Fruit fly (Drosophila melanogaster) whole organism, wandering third instar larva: Measurements from ENCODE around the gene Dora.

Source experiments
- Rel ChIP-seq, 2 experiments: fragments of 200-800 bp; sonication (Bioruptor generic) in 1 of 2; optimal IDR thresholded peaks; 2 replicates in 1 of 2; 3 replicates in 1 of 2; lab custom pipeline; 2016 to 2019; ENCODE audit warnings: mild to moderate bottlenecking in 2 of 2, missing biosample characterization in 2 of 2, missing genetic modification characterization in 2 of 2, moderate library complexity in 1 of 2
- fru ChIP-seq: fragments of 200-800 bp; sonication (Bioruptor generic); optimal IDR thresholded peaks from 3 replicates; lab custom pipeline; 2016; ENCODE audit warnings: missing biosample characterization, mild to moderate bottlenecking, missing genetic modification characterization
- lola ChIP-seq: fragments of >200 bp; optimal IDR thresholded peaks from 2 replicates; lab custom pipeline; 2017; ENCODE audit warnings: missing biosample characterization, missing genetic modification characterization
- pan ChIP-seq: fragments of >200 bp; optimal IDR thresholded peaks from 2 replicates; lab custom pipeline; 2017
- psq ChIP-seq: fragments of 200-800 bp; sonication (Bioruptor generic); optimal IDR thresholded peaks from 3 replicates; lab custom pipeline; 2017; ENCODE audit warnings: missing biosample characterization, mild to moderate bottlenecking, missing genetic modification characterization, moderate library complexity

DNA sequence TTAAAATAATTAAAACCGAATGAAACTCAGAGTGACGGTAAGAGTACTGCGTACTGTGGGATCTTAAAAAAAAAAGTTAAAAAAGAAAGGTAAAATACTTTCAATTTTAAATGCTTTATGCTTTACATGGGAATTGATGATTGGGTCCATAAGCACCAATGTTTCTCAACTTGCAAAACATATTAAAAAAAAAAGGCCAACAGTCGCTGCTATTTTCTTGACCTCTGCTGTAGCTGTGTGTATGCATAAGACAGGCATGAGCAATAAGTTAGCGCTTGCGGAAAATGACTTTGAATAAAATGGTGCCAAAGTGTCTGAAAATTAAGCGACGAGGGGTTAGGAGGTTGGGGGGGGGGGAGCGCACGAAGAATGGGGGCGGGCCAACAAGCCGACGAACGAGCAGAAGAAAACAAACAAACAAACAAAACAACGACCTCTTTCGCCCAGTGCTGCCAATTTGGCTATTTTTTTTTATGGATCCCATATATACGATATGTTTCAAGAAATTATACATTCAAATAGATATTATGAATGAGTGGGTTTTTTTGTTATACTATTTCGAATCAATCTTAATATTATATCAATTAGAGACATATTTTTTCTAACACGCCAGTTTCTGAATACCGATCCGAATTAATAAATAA, 5.9 kb downstream of the Dora start:
- TF ChIP-seq lola (GFP tag; lab: Kevin White, UChicago) (no peak), Rel (GFP tag; optimal IDR thresholded peaks at IDR 0.05; lab: Kevin White, UChicago) (no peak), Rel (tag; optimal IDR thresholded peaks at IDR 0.05; lab: Kevin White, UChicago) (no peak), psq (GFP tag; lab: Kevin White, UChicago) (peak; percentile 54), pan (lab: Kevin White, UChicago) (no peak), fru (GFP tag; lab: Kevin White, UChicago) (peak; percentile 72)
